Worm (Caenorhabditis elegans) whole organism, young adult: Measurements from ENCODE around the gene F42C5.9.

Source experiments
- B0336.3 ChIP-seq: fragments of 200-800 bp; sonication (Bioruptor generic); IDR thresholded peaks from 2 replicates; pipeline ENCODE4 v1.3.6; 2022; ENCODE audit warnings: missing genetic modification characterization, missing compliant biosample characterization
- C06A6.2 ChIP-seq: fragments of 200-800 bp; sonication (Bioruptor generic); conservative IDR thresholded peaks from 2 replicates; pipeline ENCODE4 v1.3.6; 2022; ENCODE audit warnings: missing genetic modification characterization, missing compliant biosample characterization
- F22D6.2 ChIP-seq: sonication (generic microtip); optimal IDR thresholded peaks from 2 replicates; lab custom pipeline; 2016; ENCODE audit warnings: mild to moderate bottlenecking, missing genetic modification characterization, missing compliant biosample characterization
- F39B2.1 ChIP-seq: fragments of 200-800 bp; sonication (Bioruptor generic); IDR thresholded peaks from 2 replicates; pipeline ENCODE4 v1.3.6; 2022; ENCODE audit warnings: missing genetic modification reagents, missing genetic modification characterization, missing compliant biosample characterization
- K12H6.12 ChIP-seq: fragments of 200-800 bp; sonication (Bioruptor generic); optimal IDR thresholded peaks from 2 replicates; lab custom pipeline; 2018; ENCODE audit warnings: mild to moderate bottlenecking, missing genetic modification characterization, missing compliant biosample characterization
- Y53G8AR.9 ChIP-seq: fragments of 200-800 bp; sonication (Bioruptor generic); conservative IDR thresholded peaks from 2 replicates; pipeline ENCODE4 v1.3.6; 2022; ENCODE audit warnings: missing genetic modification reagents, missing genetic modification characterization, missing compliant biosample characterization
- Y56A3A.18 ChIP-seq: fragments of 200-800 bp; sonication (Bioruptor generic); IDR thresholded peaks from 2 replicates; pipeline ENCODE4 v1.3.6; 2022; ENCODE audit warnings: missing genetic modification reagents, missing genetic modification characterization, missing compliant biosample characterization
- ZK185.1 ChIP-seq: sonication (generic microtip); optimal IDR thresholded peaks from 2 replicates; lab custom pipeline; 2016; ENCODE audit warnings: mild to moderate bottlenecking, missing genetic modification characterization, missing compliant biosample characterization; ENCODE audit not compliant: poor library complexity, severe bottlenecking
- aptf-2 ChIP-seq: fragments of 200-800 bp; sonication (Bioruptor generic); conservative IDR thresholded peaks from 2 replicates; pipeline ENCODE4 v1.3.6; 2022; ENCODE audit warnings: missing genetic modification reagents, missing genetic modification characterization, missing compliant biosample characterization
- atf-7 ChIP-seq: sonication (generic microtip); optimal IDR thresholded peaks from 2 replicates; lab custom pipeline; 2017; ENCODE audit warnings: mild to moderate bottlenecking, missing genetic modification characterization, missing compliant biosample characterization
- attf-5 ChIP-seq: fragments of 200-800 bp; sonication (Bioruptor generic); optimal IDR thresholded peaks from 2 replicates; lab custom pipeline; 2018; ENCODE audit warnings: mild to moderate bottlenecking, missing genetic modification characterization, missing compliant biosample characterization
- bed-1 ChIP-seq: fragments of 200-800 bp; sonication (Bioruptor generic); IDR thresholded peaks from 2 replicates; pipeline ENCODE4 v1.3.6; 2022; ENCODE audit warnings: missing genetic modification reagents, missing genetic modification characterization, missing compliant biosample characterization
- ccch-3 ChIP-seq: fragments of 200-800 bp; sonication (Bioruptor generic); optimal IDR thresholded peaks from 2 replicates; lab custom pipeline; 2018; ENCODE audit warnings: mild to moderate bottlenecking, missing genetic modification characterization, missing compliant biosample characterization
- cebp-1 ChIP-seq, 2 experiments: fragments of 200-800 bp in 1 of 2; sonication (Bioruptor generic) in 1 of 2; sonication (generic microtip) in 1 of 2; IDR thresholded peaks in 1 of 2; optimal IDR thresholded peaks in 1 of 2; 2 replicates each; pipeline versions ENCODE4 v1.3.6 to Lab custom; 2017 to 2022; ENCODE audit warnings: missing compliant biosample characterization in 2 of 2, missing genetic modification characterization in 2 of 2, mild to moderate bottlenecking in 1 of 2, missing genetic modification reagents in 1 of 2, moderate library complexity in 1 of 2
- ceh-100 ChIP-seq: fragments of 200-800 bp; sonication (Bioruptor generic); IDR thresholded peaks from 2 replicates; pipeline ENCODE4 v1.3.6; 2022; ENCODE audit warnings: missing genetic modification reagents, missing genetic modification characterization, missing compliant biosample characterization
- ceh-91 ChIP-seq: fragments of 200-800 bp; sonication (Bioruptor generic); IDR thresholded peaks from 2 replicates; pipeline ENCODE4 v1.3.6; 2022; ENCODE audit warnings: missing genetic modification reagents, missing genetic modification characterization, missing compliant biosample characterization
- dox-1 ChIP-seq: fragments of 200-800 bp; sonication (Bioruptor generic); IDR thresholded peaks from 2 replicates; pipeline ENCODE4 v1.3.6; 2022; ENCODE audit warnings: missing genetic modification reagents, missing genetic modification characterization, missing compliant biosample characterization
- dpff-1 ChIP-seq: sonication (generic microtip); optimal IDR thresholded peaks from 2 replicates; lab custom pipeline; 2017; ENCODE audit warnings: mild to moderate bottlenecking, missing genetic modification characterization, missing compliant biosample characterization
- dpl-1 ChIP-seq: fragments of 150-350 bp; optimal IDR thresholded peaks from 2 replicates; lab custom pipeline; 2014; ENCODE audit warnings: missing biosample characterization, missing genetic modification reagents, missing genetic modification characterization
- efl-1 ChIP-seq: fragments of 150-350 bp; optimal IDR thresholded peaks from 2 replicates; lab custom pipeline; 2014; ENCODE audit warnings: missing biosample characterization, missing genetic modification reagents, missing genetic modification characterization
- ekl-4 ChIP-seq: fragments of 200-800 bp; sonication (Bioruptor generic); IDR thresholded peaks from 2 replicates; pipeline ENCODE4 v1.3.6; 2022; ENCODE audit warnings: missing genetic modification reagents, missing genetic modification characterization, missing compliant biosample characterization
- gei-17 ChIP-seq: fragments of 200-800 bp; sonication (Bioruptor generic); optimal IDR thresholded peaks from 2 replicates; lab custom pipeline; 2018; ENCODE audit warnings: mild to moderate bottlenecking, missing genetic modification characterization, missing compliant biosample characterization
- hlh-26 ChIP-seq: fragments of 200-800 bp; sonication (Bioruptor generic); conservative IDR thresholded peaks from 2 replicates; pipeline ENCODE4 v1.3.6; 2022; ENCODE audit warnings: missing genetic modification reagents, missing genetic modification characterization, missing compliant biosample characterization
- hmg-1.2 ChIP-seq: fragments of 200-800 bp; sonication (Bioruptor generic); IDR thresholded peaks from 2 replicates; pipeline ENCODE4 v1.3.6; 2022; ENCODE audit warnings: missing genetic modification reagents, missing genetic modification characterization, missing compliant biosample characterization
- hrde-1 ChIP-seq: sonication (generic microtip); optimal IDR thresholded peaks from 2 replicates; lab custom pipeline; 2016; ENCODE audit warnings: missing genetic modification characterization, mild to moderate bottlenecking, missing compliant biosample characterization, moderate library complexity, missing genotype, missing genetic modification reagents, borderline replicate concordance
- hsf-1 ChIP-seq: fragments of 200-800 bp; sonication (Bioruptor generic); IDR thresholded peaks from 2 replicates; pipeline ENCODE4 v1.3.6; 2022; ENCODE audit warnings: missing genetic modification reagents, missing genetic modification characterization, missing compliant biosample characterization
- lag-1 ChIP-seq: fragments of 200-800 bp; sonication (Bioruptor generic); IDR thresholded peaks from 2 replicates; pipeline ENCODE4 v1.3.6; 2022; ENCODE audit warnings: missing genetic modification reagents, missing genetic modification characterization, missing compliant biosample characterization
- let-607 ChIP-seq, 2 experiments: fragments of 200-800 bp in 1 of 2; sonication (Bioruptor generic) in 1 of 2; sonication (generic microtip) in 1 of 2; optimal IDR thresholded peaks; 2 replicates each; lab custom pipeline; 2016 to 2018; ENCODE audit warnings: mild to moderate bottlenecking in 2 of 2, missing compliant biosample characterization in 2 of 2, missing genetic modification characterization in 2 of 2, moderate library complexity in 2 of 2, missing genotype in 1 of 2
- lin-40 ChIP-seq: sonication (generic microtip); optimal IDR thresholded peaks from 2 replicates; lab custom pipeline; 2016; ENCODE audit warnings: missing genetic modification characterization, mild to moderate bottlenecking, missing compliant biosample characterization, missing genotype, missing genetic modification reagents
- lin-54 ChIP-seq: fragments of 200-800 bp; sonication (Bioruptor generic); optimal IDR thresholded peaks from 2 replicates; lab custom pipeline; 2018; ENCODE audit warnings: mild to moderate bottlenecking, missing genetic modification characterization, missing compliant biosample characterization
- madf-10 ChIP-seq: sonication (generic microtip); optimal IDR thresholded peaks from 2 replicates; lab custom pipeline; 2016; ENCODE audit warnings: mild to moderate bottlenecking, missing genetic modification characterization, missing compliant biosample characterization
- madf-8 ChIP-seq: fragments of 200-800 bp; sonication (Bioruptor generic); conservative IDR thresholded peaks from 2 replicates; pipeline ENCODE4 v1.3.6; 2022; ENCODE audit warnings: missing genetic modification reagents, missing genetic modification characterization, missing compliant biosample characterization
- mes-4 ChIP-seq: sonication (generic microtip); optimal IDR thresholded peaks from 2 replicates; lab custom pipeline; 2016; ENCODE audit warnings: missing genotype, missing genetic modification characterization, missing compliant biosample characterization
- nfya-1 ChIP-seq: sonication (generic microtip); optimal IDR thresholded peaks from 2 replicates; lab custom pipeline; 2017; ENCODE audit warnings: antibody characterized with exemption, missing compliant biosample characterization, missing genetic modification characterization, borderline replicate concordance; ENCODE audit not compliant: insufficient read depth
- nhr-80 ChIP-seq: sonication (generic microtip); optimal IDR thresholded peaks from 2 replicates; lab custom pipeline; 2016; ENCODE audit warnings: missing genetic modification characterization, missing compliant biosample characterization
- nhr-90 ChIP-seq: sonication (generic microtip); optimal IDR thresholded peaks from 2 replicates; lab custom pipeline; 2016; ENCODE audit warnings: missing genotype, mild to moderate bottlenecking, missing genetic modification characterization, missing compliant biosample characterization
- rec-8 ChIP-seq, 2 experiments: sonication (generic microtip); optimal IDR thresholded peaks; 2 replicates each; lab custom pipeline; 2016; ENCODE audit warnings: mild to moderate bottlenecking in 2 of 2, missing genetic modification characterization in 2 of 2, missing genetic modification reagents in 2 of 2, missing genotype in 2 of 2, missing biosample characterization in 1 of 2, missing compliant biosample characterization in 1 of 2, moderate library complexity in 1 of 2
- repo-1 ChIP-seq: sonication (generic microtip); optimal IDR thresholded peaks from 2 replicates; lab custom pipeline; 2017; ENCODE audit warnings: mild to moderate bottlenecking, missing genetic modification characterization, missing compliant biosample characterization
- sea-2 ChIP-seq: fragments of 200-800 bp; sonication (Bioruptor generic); IDR thresholded peaks from 2 replicates; pipeline ENCODE4 v1.3.6; 2022; ENCODE audit warnings: missing genetic modification characterization, missing compliant biosample characterization
- snpc-4 ChIP-seq, 5 experiments: fragments of 150-350 bp in 1 of 5; sonication (generic microtip) in 4 of 5; optimal IDR thresholded peaks; 2 replicates each; lab custom pipeline; 2014 to 2018; ENCODE audit warnings: missing genetic modification characterization in 5 of 5, missing biosample characterization in 3 of 5, antibody characterized with exemption in 2 of 5, mild to moderate bottlenecking in 2 of 5, missing compliant biosample characterization in 2 of 5, missing genotype in 2 of 5, moderate library complexity in 2 of 5, missing genetic modification reagents in 1 of 5
- sptf-2 ChIP-seq: fragments of 200-800 bp; sonication (Bioruptor generic); optimal IDR thresholded peaks from 2 replicates; lab custom pipeline; 2018; ENCODE audit warnings: mild to moderate bottlenecking, missing genetic modification characterization, missing compliant biosample characterization
- tlf-1 ChIP-seq: fragments of 200-800 bp; sonication (Bioruptor generic); optimal IDR thresholded peaks from 2 replicates; lab custom pipeline; 2018; ENCODE audit warnings: mild to moderate bottlenecking, missing genetic modification characterization, missing compliant biosample characterization
- unc-62 ChIP-seq: fragments of 150-350 bp; optimal IDR thresholded peaks from 2 replicates; lab custom pipeline; 2014; ENCODE audit warnings: missing biosample characterization, missing genetic modification reagents, missing genetic modification characterization
- xnd-1 ChIP-seq: sonication (generic microtip); optimal IDR thresholded peaks from 2 replicates; lab custom pipeline; 2016; ENCODE audit warnings: missing genotype, missing genetic modification reagents, missing genetic modification characterization, missing compliant biosample characterization
- zim-3 ChIP-seq: sonication (generic microtip); optimal IDR thresholded peaks from 2 replicates; lab custom pipeline; 2017; ENCODE audit warnings: mild to moderate bottlenecking, missing genetic modification characterization, moderate library complexity, missing compliant biosample characterization
- ztf-18 ChIP-seq: sonication (generic microtip); optimal IDR thresholded peaks from 2 replicates; lab custom pipeline; 2016; ENCODE audit warnings: missing genotype, mild to moderate bottlenecking, missing genetic modification characterization, missing compliant biosample characterization
- ztf-25 ChIP-seq: fragments of 200-800 bp; sonication (Bioruptor generic); IDR thresholded peaks from 2 replicates; pipeline ENCODE4 v1.3.6; 2022; ENCODE audit warnings: missing genetic modification reagents, missing genetic modification characterization, missing compliant biosample characterization

The F42C5.9 gene

DNA sequence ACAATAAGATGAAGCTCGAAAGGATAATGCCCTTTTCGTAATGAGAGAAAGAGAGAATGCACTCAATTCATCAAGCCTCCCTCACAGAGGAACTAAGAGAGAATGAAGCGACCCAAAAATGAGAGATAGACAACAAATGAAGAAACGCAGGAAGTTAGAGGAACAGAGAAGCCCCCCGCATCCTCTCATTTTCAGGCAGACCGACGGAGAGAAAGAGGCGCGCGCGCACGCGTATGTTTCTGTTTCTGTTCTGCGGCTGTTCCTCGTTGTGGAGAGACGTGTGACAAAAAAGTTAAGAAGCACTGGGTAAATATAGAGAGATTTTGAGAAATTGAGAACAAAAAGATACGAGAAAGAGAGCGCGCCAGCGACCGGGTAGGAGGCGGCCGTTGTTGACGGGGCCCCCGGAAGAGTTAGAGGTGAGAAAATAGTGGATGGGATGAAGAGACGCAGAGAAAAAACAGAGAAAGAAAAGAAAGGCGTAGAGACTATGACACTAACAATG lies 3.1 kb upstream of the F42C5.9 start:
- TF ChIP-seq hsf-1 (GFP tag; lab: Robert Waterston, UW) (no peak), cebp-1 (GFP tag; IDR thresholded peaks at IDR 0.05; lab: Robert Waterston, UW) (no peak), cebp-1 (tag; optimal IDR thresholded peaks at IDR 0.05; lab: Kevin White, UChicago) (peak; percentile 85), ekl-4 (GFP tag; lab: Robert Waterston, UW) (peak; percentile 65; the same call in 1 of the 2 replicates), tlf-1 (GFP tag; lab: Kevin White, UChicago) (peak; percentile 12), F39B2.1 (GFP tag; lab: Robert Waterston, UW) (no peak), atf-7 (tag; lab: Kevin White, UChicago) (peak; percentile 27), B0336.3 (GFP tag; lab: Robert Waterston, UW) (peak; percentile 87), rec-8 (tag; optimal IDR thresholded peaks at IDR 0.05; lab: Kevin White, UChicago) (no peak), ztf-18 (tag; lab: Kevin White, UChicago) (peak; percentile 48), dpff-1 (no peak), K12H6.12 (tag; lab: Kevin White, UChicago) (peak; percentile 92), dpl-1 (GFP tag; lab: Kevin White, UChicago) (no peak), ZK185.1 (tag; lab: Kevin White, UChicago) (peak; percentile 51), aptf-2 (GFP tag; lab: Robert Waterston, UW) (no peak), hlh-26 (GFP tag; lab: Robert Waterston, UW) (no peak), zim-3 (tag; lab: Kevin White, UChicago) (no peak), gei-17 (GFP tag; lab: Kevin White, UChicago) (peak; percentile 52), mes-4 (tag; lab: Kevin White, UChicago) (no peak), madf-8 (no peak), F22D6.2 (tag; lab: Kevin White, UChicago) (peak; percentile 29), dox-1 (GFP tag; lab: Robert Waterston, UW) (peak; percentile 91), ztf-25 (no peak), unc-62 (no peak), sptf-2 (no peak), bed-1 (GFP tag; lab: Robert Waterston, UW) (no peak), sea-2 (GFP tag; lab: Robert Waterston, UW) (no peak), lin-40 (tag; lab: Kevin White, UChicago) (peak; percentile 87), madf-10 (tag; lab: Kevin White, UChicago) (peak; percentile 27), attf-5 (GFP tag; lab: Kevin White, UChicago) (peak; percentile 88), C06A6.2 (GFP tag; lab: Robert Waterston, UW) (no peak), ccch-3 (GFP tag; lab: Kevin White, UChicago) (no peak), let-607 (tag; optimal IDR thresholded peaks at IDR 0.05; lab: Kevin White, UChicago) (peak in 1 of 2 experiments; percentile 6), efl-1 (no peak), hmg-1.2 (GFP tag; lab: Robert Waterston, UW) (peak; percentile 97), repo-1 (peak; percentile 60), Y56A3A.18 (no peak), xnd-1 (no peak), nfya-1 (no peak), nhr-80 (peak; percentile 92), Y53G8AR.9 (GFP tag; lab: Robert Waterston, UW) (no peak), ceh-91 (GFP tag; lab: Robert Waterston, UW) (no peak), ceh-100 (GFP tag; lab: Robert Waterston, UW) (peak; percentile 33; the same call in 1 of the 2 replicates), hrde-1 (tag; lab: Kevin White, UChicago) (no peak), lag-1 (GFP tag; lab: Robert Waterston, UW) (no peak), nhr-90 (tag; lab: Kevin White, UChicago) (peak; percentile 19), lin-54 (GFP tag; lab: Kevin White, UChicago) (peak; percentile 4), snpc-4 (GFP tag; optimal IDR thresholded peaks at IDR 0.05; lab: Kevin White, UChicago) (peak; percentile 5), snpc-4 (tag; optimal IDR thresholded peaks at IDR 0.05; lab: Kevin White, UChicago) (peak in 3 of 4 experiments; percentile 44 to 77 (median 66))
